Fruit fly (Drosophila melanogaster) Kc167 (cell line): ENCODE measurements around the gene pll.

Experiments
- h ChIP-seq: fragments of >200 bp; optimal IDR thresholded peaks from 3 replicates; lab custom pipeline; 2018; ENCODE audit warnings: missing external identifiers
- psq ChIP-seq: fragments of >200 bp; optimal IDR thresholded peaks from 2 replicates; lab custom pipeline; 2017; ENCODE audit warnings: missing external identifiers

dm6 chr3R:27204694-27205414, 48.1 kb downstream of the pll start:
- TF ChIP-seq h (lab: Kevin White, UChicago) (no peak), psq (lab: Kevin White, UChicago) (no peak)
